Worm (Caenorhabditis elegans): ENCODE results near the gene srpa-68.

DNA sequence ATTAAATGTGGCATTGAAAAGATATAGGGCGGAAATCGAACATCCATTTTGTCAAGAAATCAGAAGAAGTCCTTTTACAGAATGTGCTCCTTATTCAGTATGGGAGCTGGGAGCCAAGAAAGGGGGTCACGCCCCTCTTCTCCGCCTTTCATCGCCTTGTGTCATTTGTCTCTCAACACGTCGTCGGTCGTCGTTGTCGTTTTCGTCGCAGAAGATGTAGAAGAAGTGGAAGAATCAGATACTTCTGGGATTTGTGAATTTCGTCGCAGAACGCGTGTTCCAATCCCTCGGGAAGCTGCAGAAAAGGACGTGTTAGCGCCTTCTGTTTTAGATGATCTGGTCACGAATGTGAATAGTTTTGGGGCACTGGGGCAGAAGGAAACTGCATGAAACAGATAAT lies 14.5 kb downstream of the srpa-68 start, which contains the start of gene bnc-1:
- TF ChIP-seq nhr-76 (tag; optimal IDR thresholded peaks at IDR 0.05) (no peak), mep-1 (tag; optimal IDR thresholded peaks at IDR 0.05) (no peak), elt-3 (tag; optimal IDR thresholded peaks at IDR 0.05) (no peak), pha-4 (tag; optimal IDR thresholded peaks at IDR 0.05) (no peak), ztf-11 (tag; optimal IDR thresholded peaks at IDR 0.05) (no peak), mab-5 (tag; optimal IDR thresholded peaks at IDR 0.05) (no peak), nhr-12 (tag; optimal IDR thresholded peaks at IDR 0.05) (no peak), lsy-2 (tag; optimal IDR thresholded peaks at IDR 0.05) (no peak), ceh-83 (GFP tag; optimal IDR thresholded peaks at IDR 0.05) (no peak)

Data from whole organism, mixed stage, embryonic.